Fruit fly (Drosophila melanogaster) ovary, adult (tissue): ENCODE measurements around the gene r.

Experiments
- CG17801 ChIP-seq: fragments of 200-800 bp; optimal IDR thresholded peaks from 2 replicates; lab custom pipeline; 2019; ENCODE audit warnings: missing biosample characterization, mild to moderate bottlenecking, missing genetic modification characterization, moderate library complexity; ENCODE audit not compliant: partially characterized antibody

r gene

dm6 chrX:16654931-16655409 is at the start of gene r, which contains the start of gene Nemp:
TSS of gene r (plus strand) at chrX:16655359.
TSS of gene Nemp (minus strand) at chrX:16655015.
- no peak for TF ChIP-seq CG17801 (GFP tag; lab: Kevin White, UChicago)

- TF ChIP-seq CG17801 (GFP tag; lab: Kevin White, UChicago): no peak
Observed at dm6 chrX:16607828-16608227, 47.3 kb upstream of the r start.

DNA sequence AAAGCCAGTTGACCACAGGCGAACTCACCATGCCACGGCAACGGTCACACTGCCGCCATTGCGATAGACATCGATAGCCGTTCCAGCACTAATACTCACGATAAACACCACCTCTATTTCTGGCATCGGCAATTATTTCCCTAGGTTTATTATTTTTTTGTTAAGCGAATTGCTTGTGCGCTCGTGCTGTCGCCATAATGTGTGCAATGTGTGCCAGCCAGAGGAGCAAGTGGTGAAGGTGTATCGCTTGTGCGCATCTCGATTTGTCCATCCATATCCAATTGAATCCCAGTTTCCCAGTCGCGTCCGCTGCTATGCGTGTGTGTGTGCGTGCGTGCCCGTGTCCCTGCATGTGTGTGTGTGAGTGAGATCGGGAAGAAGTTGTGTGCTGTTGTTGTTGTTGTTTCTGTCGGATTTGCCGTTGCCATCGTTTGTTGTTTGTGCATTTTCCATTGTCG is 44.5 kb upstream of the r start, which contains the start of gene mbt:
mbt (plus strand) TSS at position 85 of the 458 bp plus-strand sequence.
- peak; percentile 7 for TF ChIP-seq CG17801 (GFP tag; lab: Kevin White, UChicago)

DNA sequence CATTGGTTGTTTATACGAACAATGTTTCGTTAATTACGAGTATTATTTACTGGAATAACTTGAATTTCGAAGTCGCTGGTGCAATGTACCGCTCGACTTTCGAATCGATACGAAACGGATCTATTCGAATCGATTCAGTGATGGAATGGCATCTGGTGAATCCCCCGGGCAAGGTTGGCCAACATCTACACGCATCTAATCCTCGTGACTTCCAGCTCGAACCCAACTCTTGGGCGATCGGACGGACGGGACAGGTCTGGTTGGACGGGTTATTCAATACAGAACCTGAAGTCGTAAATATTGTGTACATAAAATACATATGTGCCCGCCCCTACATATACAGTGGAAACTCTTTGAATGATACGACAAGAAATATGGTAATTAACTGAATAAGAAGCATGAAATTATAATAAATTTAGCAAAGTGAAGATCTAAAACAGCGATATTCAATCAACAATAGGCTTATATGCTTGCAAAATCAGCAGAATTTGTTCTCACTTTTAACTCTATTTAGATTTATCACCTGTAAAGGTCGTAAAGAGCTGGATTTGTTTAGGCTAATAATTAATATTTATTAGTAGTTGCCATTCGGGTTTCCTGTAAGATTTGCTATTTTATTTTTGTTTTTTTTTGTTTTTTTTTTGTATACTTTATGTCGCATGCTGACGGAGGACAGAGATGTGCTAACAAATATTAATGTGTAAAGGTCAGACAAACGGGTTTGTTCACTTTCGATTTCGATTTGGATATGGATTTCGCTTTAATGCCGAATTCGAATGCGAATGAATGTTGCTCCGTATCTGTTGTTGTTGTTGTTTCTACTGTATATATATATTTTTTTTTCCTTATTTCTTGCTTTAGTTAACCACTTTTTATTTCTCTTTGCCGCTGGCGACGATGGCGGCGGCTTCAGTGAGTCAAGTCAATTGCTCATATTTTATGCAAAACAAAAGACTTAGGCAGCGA is 38.1 kb upstream of the r start:
- no peak for TF ChIP-seq CG17801 (GFP tag; lab: Kevin White, UChicago)

DNA sequence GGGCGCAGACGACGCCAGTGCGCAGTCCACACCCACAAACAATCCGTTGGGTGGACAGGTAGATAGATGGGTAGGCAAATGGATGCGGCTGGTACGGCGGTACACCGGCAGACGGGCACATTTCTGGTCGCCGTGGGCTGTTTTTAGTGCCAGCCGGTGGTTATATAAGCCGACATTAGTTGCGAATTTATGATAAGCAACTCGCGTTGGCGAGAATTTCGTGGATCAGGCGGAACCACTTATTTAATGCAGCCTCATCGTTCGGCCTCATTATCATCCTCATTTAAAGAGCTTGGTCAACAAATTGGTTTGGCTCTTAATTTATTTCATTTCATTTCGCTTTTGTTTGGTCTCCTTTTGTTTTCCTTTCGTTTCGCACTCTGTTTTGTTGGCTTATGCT is 36.4 kb upstream of the r start:
- no peak for TF ChIP-seq CG17801 (GFP tag; lab: Kevin White, UChicago)

DNA sequence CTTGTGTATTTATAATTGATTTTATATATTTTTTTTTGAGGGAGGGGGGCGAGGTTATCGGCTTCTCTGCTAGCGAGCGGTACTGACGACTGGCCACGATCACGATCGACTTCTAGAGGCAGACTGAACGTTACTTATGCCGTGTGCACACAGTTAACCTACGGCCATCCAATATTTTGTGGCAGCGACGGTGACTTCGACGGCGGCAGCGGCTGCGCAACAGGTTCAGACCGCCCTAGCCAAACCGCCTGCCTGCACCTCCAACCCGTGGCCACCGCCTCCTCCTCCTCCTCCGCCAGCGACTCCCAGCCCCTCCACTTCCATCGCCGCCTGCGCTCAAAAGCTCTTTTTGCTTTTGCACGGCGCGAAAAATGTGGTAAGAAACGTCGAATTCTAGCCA is 33.7 kb upstream of the r start, which contains the start of gene CG9782:
CG9782 (minus strand) TSS at position 128 of the 400 bp plus-strand sequence.
- no peak for TF ChIP-seq CG17801 (GFP tag; lab: Kevin White, UChicago)

DNA sequence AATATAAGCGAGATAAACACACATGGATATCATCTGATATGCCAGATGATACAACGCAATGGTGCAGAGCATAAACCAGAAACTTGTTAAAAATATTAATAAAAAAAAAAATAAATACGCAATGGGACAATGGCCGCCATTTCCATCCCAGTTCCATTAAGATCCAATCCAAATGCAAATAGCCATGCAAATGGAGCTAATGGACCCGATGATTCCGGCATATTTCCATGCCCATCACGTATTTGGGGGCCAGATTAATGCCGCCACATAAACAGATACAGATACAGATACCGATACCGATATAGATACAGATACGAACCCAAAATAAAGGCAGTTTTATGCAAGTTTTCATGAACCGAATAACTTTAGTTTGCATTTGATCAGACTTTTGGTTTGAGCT is 31.6 kb upstream of the r start:
- TF ChIP-seq CG17801 (GFP tag; lab: Kevin White, UChicago): no peak

- no peak for TF ChIP-seq CG17801 (GFP tag; lab: Kevin White, UChicago)
Observed at dm6 chrX:16624519-16624918, 30.6 kb upstream of the r start.

- no peak for TF ChIP-seq CG17801 (GFP tag; lab: Kevin White, UChicago)
Observed at dm6 chrX:16632135-16632534, 23.0 kb upstream of the r start, which contains the start of gene CG9777. TSS of gene CG9777 (minus strand) at chrX:16632235.

- TF ChIP-seq CG17801 (GFP tag; lab: Kevin White, UChicago): no peak
Observed at dm6 chrX:16633181-16633957, 21.8 kb upstream of the r start.

- no peak for TF ChIP-seq CG17801 (GFP tag; lab: Kevin White, UChicago)
Observed at dm6 chrX:16637106-16637590, 18.0 kb upstream of the r start, which contains the start of gene Rok. TSS of gene Rok (minus strand) at chrX:16637414.

dm6 chrX:16637594-16638485 is 17.3 kb upstream of the r start, which contains the start of gene RpS19a:
TSS of gene RpS19a (plus strand) at chrX:16637894.
- peak; percentile 89 for TF ChIP-seq CG17801 (GFP tag; lab: Kevin White, UChicago)

DNA sequence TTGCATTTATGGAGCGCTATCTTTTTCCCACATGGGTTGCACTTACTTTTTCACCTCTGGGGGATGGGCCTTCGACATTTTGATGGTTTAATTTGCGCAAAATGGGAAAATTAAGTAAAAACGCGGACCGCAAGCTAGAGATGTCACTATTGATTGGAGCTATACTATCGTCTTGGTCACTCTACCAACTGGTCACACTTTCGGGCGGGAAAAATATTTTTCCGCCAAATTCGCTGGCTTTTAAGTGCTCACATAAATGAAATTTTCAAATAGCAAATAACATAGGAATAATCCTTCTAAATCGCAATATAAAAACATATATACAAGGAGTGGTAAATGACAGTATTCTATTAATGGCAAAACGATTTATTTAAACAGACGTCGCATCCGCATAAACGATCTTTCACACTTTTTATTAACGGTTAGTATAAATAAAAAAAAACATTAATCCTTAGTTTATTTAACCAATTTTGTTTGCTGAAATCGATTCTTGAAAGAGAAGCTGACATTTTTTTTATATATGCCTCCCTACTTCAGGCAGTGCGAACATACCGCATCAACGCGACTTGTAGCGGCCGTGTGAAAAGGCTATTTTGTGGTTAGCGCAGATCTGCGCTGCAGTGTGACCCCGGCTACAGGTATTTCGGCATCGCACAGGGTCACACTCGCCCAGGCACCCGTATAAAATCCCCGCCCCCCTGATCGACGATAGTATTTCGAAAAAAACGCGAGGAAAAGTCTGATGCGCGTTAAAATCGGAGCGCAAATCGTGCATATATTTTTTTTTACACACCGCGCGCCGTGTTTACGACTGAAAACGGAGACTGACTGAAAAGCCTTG is 14.7 kb upstream of the r start, which contains the start of the genes SNRPG and mthl1:
SNRPG (minus strand) TSS at position 160 of the 841 bp plus-strand sequence.
mthl1 (plus strand) TSS at position 709 of the 841 bp plus-strand sequence.
- no peak for TF ChIP-seq CG17801 (GFP tag; lab: Kevin White, UChicago)
